Fruit fly (Drosophila melanogaster): ENCODE data around the gene Esp.

The Esp gene

dm6 chr3R:24799503-24799902, 42.2 kb upstream of the Esp start, which contains the start of gene Ude (continued):
- TF ChIP-seq CG18599 (GFP tag; optimal IDR thresholded peaks at IDR 0.05) (no peak), CG15696 (tag; optimal IDR thresholded peaks at IDR 0.05) (no peak), wdn (GFP tag; IDR thresholded peaks at IDR 0.05) (no peak), amos (GFP tag; IDR thresholded peaks at IDR 0.05; ENCODE audit: partially characterized antibody) (peak; percentile 16; the same call in 1 of the 2 replicates), bbx (GFP tag; IDR thresholded peaks at IDR 0.05; ENCODE audit: partially characterized antibody) (0 out of 2 replicates have a peak, but pooled peaks have one; percentile 12), HmgZ (tag; optimal IDR thresholded peaks at IDR 0.05) (peak; percentile 8), ci (GFP tag; IDR thresholded peaks at IDR 0.05) (peak; percentile 61; the same call in 2 of the 3 replicates), CG4617 (GFP tag; optimal IDR thresholded peaks at IDR 0.05; ENCODE audit: borderline replicate concordance) (no peak), CG13775 (GFP tag; optimal IDR thresholded peaks at IDR 0.05) (no peak), NFAT (GFP tag; IDR thresholded peaks at IDR 0.05) (no peak), oc (tag; optimal IDR thresholded peaks at IDR 0.05) (no peak), croc (GFP tag; conservative IDR thresholded peaks at IDR 0.05) (no peak), abd-A (tag; optimal IDR thresholded peaks at IDR 0.05) (no peak), dysf (GFP tag; IDR thresholded peaks at IDR 0.05) (no peak), CG14667 (GFP tag; IDR thresholded peaks at IDR 0.05) (no peak), CG12155 (GFP tag; optimal IDR thresholded peaks at IDR 0.05) (no peak), CG1792 (GFP tag; optimal IDR thresholded peaks at IDR 0.05) (no peak), Trl (optimal IDR thresholded peaks at IDR 0.05) (peak in 1 of 2 experiments; percentile 63), Trl (GFP tag; optimal IDR thresholded peaks at IDR 0.05) (no peak), onecut (GFP tag; IDR thresholded peaks at IDR 0.05) (peak; percentile 99), Xbp1 (GFP tag; optimal IDR thresholded peaks at IDR 0.05) (no peak), Nf-YA (GFP tag; IDR thresholded peaks at IDR 0.05) (no peak), Bgb (GFP tag; IDR thresholded peaks at IDR 0.05; ENCODE audit: partially characterized antibody) (0 out of 2 replicates have a peak, but pooled peaks have one; percentile 18), CG2889 (GFP tag; IDR thresholded peaks at IDR 0.05) (no peak), CG13287 (GFP tag; IDR thresholded peaks at IDR 0.05; ENCODE audit: partially characterized antibody) (peak; percentile 28), zen2 (GFP tag; IDR thresholded peaks at IDR 0.05; ENCODE audit: partially characterized antibody) (no peak), CoRest (tag; optimal IDR thresholded peaks at IDR 0.05) (no peak), sob (GFP tag; IDR thresholded peaks at IDR 0.05) (0 out of 2 replicates have a peak, but pooled peaks have one; percentile 11), CG7745 (tag; optimal IDR thresholded peaks at IDR 0.05) (peak; percentile 56), CG34376 (GFP tag; optimal IDR thresholded peaks at IDR 0.05) (peak; percentile 27), tgo (GFP tag; IDR thresholded peaks at IDR 0.05) (no peak), CkIIα-i1 (GFP tag; IDR thresholded peaks at IDR 0.05) (no peak), CG2129 (GFP tag; IDR thresholded peaks at IDR 0.05; ENCODE audit: partially characterized antibody) (no peak), Opbp (GFP tag; IDR thresholded peaks at IDR 0.05; ENCODE audit: partially characterized antibody) (no peak), BtbVII (GFP tag; optimal IDR thresholded peaks at IDR 0.05) (peak; percentile 33), Med (GFP tag) (peak; percentile 26), CG4707 (GFP tag; optimal IDR thresholded peaks at IDR 0.05) (no peak), CG12299 (tag; optimal IDR thresholded peaks at IDR 0.05) (no peak), lov (optimal IDR thresholded peaks at IDR 0.05) (no peak), lov (GFP tag; IDR thresholded peaks at IDR 0.05) (no peak), CG12744 (GFP tag; optimal IDR thresholded peaks at IDR 0.05) (no peak), Adf1 (GFP tag; IDR thresholded peaks at IDR 0.05) (peak; percentile 13; the same call in 1 of the 2 replicates), chm (GFP tag; IDR thresholded peaks at IDR 0.05) (peak; percentile 49; the same call in 1 of the 2 replicates), cato (GFP tag; optimal IDR thresholded peaks at IDR 0.05; ENCODE audit: borderline replicate concordance) (no peak), CG34224 (GFP tag; IDR thresholded peaks at IDR 0.05; ENCODE audit: partially characterized antibody) (peak; percentile 42; the same call in 2 of the 3 replicates), chinmo (GFP tag; IDR thresholded peaks at IDR 0.05; ENCODE audit: partially characterized antibody) (peak; percentile 85; the same call in 2 of the 4 replicates), Sry-β (GFP tag; optimal IDR thresholded peaks at IDR 0.05) (peak; percentile 8)
